Fruit fly (Drosophila melanogaster) whole organism, embryonic: ENCODE results near the gene Tep4.

ENCODE experiments used
- CG1024 ChIP-seq: fragments of 200-800 bp; sonication (Bioruptor generic); IDR thresholded peaks from 2 replicates; pipeline ENCODE4 v1.3.6; 2022; ENCODE audit warnings: missing biosample characterization, missing genetic modification characterization
- CG10654 ChIP-seq: fragments of 200-800 bp; sonication (Bioruptor generic); optimal IDR thresholded peaks from 2 replicates; lab custom pipeline; 2016; ENCODE audit warnings: missing biosample characterization, missing genetic modification characterization
- CG12071 ChIP-seq: fragments of 200-800 bp; sonication (Bioruptor generic); optimal IDR thresholded peaks from 3 replicates; lab custom pipeline; 2018; ENCODE audit warnings: missing biosample characterization, mild to moderate bottlenecking, missing genetic modification characterization
- CG14014 ChIP-seq: fragments of 200-800 bp; sonication (Bioruptor generic); IDR thresholded peaks from 2 replicates; pipeline ENCODE4 v1.3.6; 2022; ENCODE audit warnings: missing biosample characterization, missing genetic modification characterization
- CG14965 ChIP-seq: fragments of 200-800 bp; sonication (Bioruptor generic); optimal IDR thresholded peaks from 2 replicates; lab custom pipeline; 2016; ENCODE audit warnings: missing biosample characterization, missing genetic modification characterization, borderline replicate concordance
- CG30431 ChIP-seq: fragments of 200-800 bp; sonication (Bioruptor generic); optimal IDR thresholded peaks from 2 replicates; lab custom pipeline; 2017; ENCODE audit warnings: missing biosample characterization, missing genetic modification characterization
- CG34376 ChIP-seq: fragments of 200-800 bp; sonication (Bioruptor generic); optimal IDR thresholded peaks from 2 replicates; lab custom pipeline; 2018; ENCODE audit warnings: missing biosample characterization, mild to moderate bottlenecking, missing genetic modification characterization
- CG34422 ChIP-seq: fragments of 200-800 bp; sonication (Bioruptor generic); IDR thresholded peaks from 3 replicates; pipeline ENCODE4 v1.3.6; 2022; ENCODE audit warnings: missing biosample characterization, missing genetic modification characterization
- CG43689 ChIP-seq: fragments of 200-800 bp; sonication (Bioruptor generic); IDR thresholded peaks from 2 replicates; pipeline ENCODE4 v1.3.6; 2022; ENCODE audit warnings: missing biosample characterization, missing genetic modification characterization
- CG6791 ChIP-seq: fragments of 200-800 bp; sonication (Bioruptor generic); IDR thresholded peaks from 3 replicates; pipeline ENCODE4 v1.3.6; 2022; ENCODE audit warnings: missing biosample characterization, missing genetic modification characterization; ENCODE audit not compliant: partially characterized antibody
- CG8290 ChIP-seq, 3 experiments: fragments of 200-800 bp; sonication (Bioruptor generic); optimal IDR thresholded peaks; 2 replicates each; lab custom pipeline; 2016 to 2019; ENCODE audit warnings: missing biosample characterization in 3 of 3, missing genetic modification characterization in 3 of 3, mild to moderate bottlenecking in 2 of 3, moderate library complexity in 1 of 3
- D19A ChIP-seq: fragments of 200-800 bp; optimal IDR thresholded peaks from 3 replicates; lab custom pipeline; 2019; ENCODE audit warnings: missing biosample characterization, mild to moderate bottlenecking, missing genetic modification characterization, moderate library complexity
- Dp ChIP-seq: fragments of 200-800 bp; sonication (Bioruptor generic); optimal IDR thresholded peaks from 2 replicates; lab custom pipeline; 2018; ENCODE audit warnings: missing biosample characterization, mild to moderate bottlenecking, missing genetic modification characterization, moderate library complexity
- Fer1 ChIP-seq: fragments of 200-800 bp; sonication (Bioruptor generic); optimal IDR thresholded peaks from 2 replicates; lab custom pipeline; 2017; ENCODE audit warnings: missing biosample characterization, mild to moderate bottlenecking, missing genetic modification characterization
- HmgD ChIP-seq: fragments of 200-800 bp; sonication (Bioruptor generic); optimal IDR thresholded peaks from 3 replicates; lab custom pipeline; 2016; ENCODE audit warnings: missing biosample characterization, missing genetic modification characterization
- Hmr ChIP-seq: fragments of 200-800 bp; sonication (Bioruptor generic); optimal IDR thresholded peaks from 3 replicates; lab custom pipeline; 2017; ENCODE audit warnings: mild to moderate bottlenecking, missing biosample characterization, missing genetic modification reagents, missing genetic modification characterization
- Hr3 ChIP-seq: fragments of 200-800 bp; sonication (Bioruptor generic); optimal IDR thresholded peaks from 3 replicates; lab custom pipeline; 2016; ENCODE audit warnings: missing biosample characterization, missing genetic modification characterization
- Hr51 ChIP-seq, 2 experiments: fragments of 200-800 bp; sonication (Bioruptor generic); optimal IDR thresholded peaks; 2 replicates in 1 of 2; 3 replicates in 1 of 2; lab custom pipeline; 2016 to 2018; ENCODE audit warnings: missing biosample characterization in 2 of 2, missing genetic modification characterization in 2 of 2, mild to moderate bottlenecking in 1 of 2, moderate library complexity in 1 of 2
- NK7.1 ChIP-seq: fragments of 200-800 bp; sonication (Bioruptor generic); optimal IDR thresholded peaks from 3 replicates; lab custom pipeline; 2016; ENCODE audit warnings: missing biosample characterization, missing genetic modification characterization
- Nf-YA ChIP-seq: fragments of 200-800 bp; sonication (Bioruptor generic); IDR thresholded peaks from 2 replicates; pipeline ENCODE4 v1.3.6; 2022; ENCODE audit warnings: missing biosample characterization, missing genetic modification characterization
- NfI ChIP-seq: fragments of 200-800 bp; sonication (Bioruptor generic); optimal IDR thresholded peaks from 3 replicates; lab custom pipeline; 2018; ENCODE audit warnings: missing biosample characterization, mild to moderate bottlenecking, missing genetic modification characterization, moderate library complexity
- Opbp ChIP-seq: fragments of 200-800 bp; sonication (Bioruptor generic); IDR thresholded peaks from 3 replicates; pipeline ENCODE4 v1.3.6; 2022; ENCODE audit warnings: missing biosample characterization, missing genetic modification characterization; ENCODE audit not compliant: partially characterized antibody
- PHDP ChIP-seq: fragments of 200-800 bp; sonication (Bioruptor generic); optimal IDR thresholded peaks from 3 replicates; lab custom pipeline; 2018; ENCODE audit warnings: missing biosample characterization, mild to moderate bottlenecking, missing genetic modification characterization, moderate library complexity
- Ssrp ChIP-seq: fragments of 200-800 bp; sonication (Bioruptor generic); optimal IDR thresholded peaks from 2 replicates; lab custom pipeline; 2018; ENCODE audit warnings: missing biosample characterization, mild to moderate bottlenecking, missing genetic modification characterization, moderate library complexity
- Trl ChIP-seq, 3 experiments: fragments of >200 bp in 2 of 3; fragments of 200-800 bp in 1 of 3; sonication (Bioruptor generic) in 1 of 3; optimal IDR thresholded peaks; 2 replicates in 1 of 3; 3 replicates in 2 of 3; lab custom pipeline; 2016 to 2017; ENCODE audit warnings: missing biosample characterization in 1 of 3, missing genetic modification characterization in 1 of 3
- YL-1 ChIP-seq: fragments of 200-800 bp; sonication (Bioruptor generic); optimal IDR thresholded peaks from 3 replicates; lab custom pipeline; 2017; ENCODE audit warnings: missing biosample characterization, mild to moderate bottlenecking, missing genetic modification characterization
- cato ChIP-seq: fragments of 200-800 bp; sonication (Bioruptor generic); optimal IDR thresholded peaks from 2 replicates; lab custom pipeline; 2016; ENCODE audit warnings: missing biosample characterization, missing genetic modification characterization, borderline replicate concordance
- chif ChIP-seq, 2 experiments: fragments of 200-800 bp; sonication (Bioruptor generic); optimal IDR thresholded peaks; 3 replicates each; lab custom pipeline; 2016; ENCODE audit warnings: missing biosample characterization in 2 of 2, missing genetic modification characterization in 2 of 2
- emc ChIP-seq: fragments of 200-800 bp; sonication (Bioruptor generic); optimal IDR thresholded peaks from 2 replicates; lab custom pipeline; 2016; ENCODE audit warnings: missing biosample characterization, missing genetic modification characterization
- ham ChIP-seq: fragments of 200-800 bp; sonication (Bioruptor generic); IDR thresholded peaks from 2 replicates; pipeline ENCODE4 v1.3.6; 2022; ENCODE audit warnings: missing biosample characterization, missing genetic modification characterization
- her ChIP-seq: fragments of 200-800 bp; sonication (Bioruptor generic); optimal IDR thresholded peaks from 2 replicates; lab custom pipeline; 2016; ENCODE audit warnings: missing biosample characterization, missing genetic modification characterization
- kah ChIP-seq: fragments of 200-800 bp; sonication (Bioruptor generic); optimal IDR thresholded peaks from 2 replicates; lab custom pipeline; 2018; ENCODE audit warnings: missing biosample characterization, mild to moderate bottlenecking, missing genetic modification characterization
- lola ChIP-seq, 3 experiments: fragments of >200 bp in 2 of 3; fragments of 200-800 bp in 1 of 3; sonication (Bioruptor generic) in 1 of 3; optimal IDR thresholded peaks; 2 replicates each; lab custom pipeline; 2017 to 2019; ENCODE audit warnings: missing biosample characterization in 3 of 3, missing genetic modification characterization in 3 of 3, mild to moderate bottlenecking in 1 of 3, moderate library complexity in 1 of 3
- nerfin-1 ChIP-seq: fragments of 200-800 bp; sonication (Bioruptor generic); optimal IDR thresholded peaks from 3 replicates; lab custom pipeline; 2019; ENCODE audit warnings: missing biosample characterization, mild to moderate bottlenecking, missing genetic modification characterization, moderate library complexity
- nmo ChIP-seq: fragments of 200-800 bp; sonication (Bioruptor generic); optimal IDR thresholded peaks from 2 replicates; lab custom pipeline; 2018; ENCODE audit warnings: missing biosample characterization, mild to moderate bottlenecking, missing genetic modification characterization, moderate library complexity
- pan ChIP-seq, 4 experiments: fragments of >200 bp in 3 of 4; fragments of 200-800 bp in 1 of 4; sonication (Bioruptor generic) in 1 of 4; optimal IDR thresholded peaks in 3 of 4; IDR thresholded peaks in 1 of 4; 2 replicates each; pipeline versions ENCODE4 v1.3.6 to Lab custom; 2017 to 2022; ENCODE audit warnings: missing biosample characterization in 2 of 4, missing genetic modification characterization in 2 of 4, mixed read lengths in 1 of 4
- pros ChIP-seq: fragments of 200-800 bp; sonication (Bioruptor generic); optimal IDR thresholded peaks from 3 replicates; lab custom pipeline; 2019; ENCODE audit warnings: missing biosample characterization, mild to moderate bottlenecking, missing genetic modification characterization, moderate library complexity
- repo ChIP-seq: fragments of 200-800 bp; sonication (Bioruptor generic); optimal IDR thresholded peaks from 2 replicates; lab custom pipeline; 2016; ENCODE audit warnings: missing biosample characterization, missing genetic modification characterization
- rib ChIP-seq: fragments of 200-800 bp; sonication (Bioruptor generic); IDR thresholded peaks from 2 replicates; pipeline ENCODE4 v1.3.6; 2022; ENCODE audit warnings: missing biosample characterization, missing genetic modification characterization
- ro ChIP-seq: fragments of 200-800 bp; sonication (Bioruptor generic); IDR thresholded peaks from 2 replicates; pipeline ENCODE4 v1.3.6; 2022; ENCODE audit warnings: missing biosample characterization, missing genetic modification characterization
- sisA ChIP-seq: fragments of 200-800 bp; sonication (Bioruptor generic); IDR thresholded peaks from 2 replicates; pipeline ENCODE4 v1.3.6; 2022; ENCODE audit warnings: missing biosample characterization, missing genetic modification characterization
- sqz ChIP-seq: fragments of 200-800 bp; sonication (Bioruptor generic); optimal IDR thresholded peaks from 3 replicates; lab custom pipeline; 2018; ENCODE audit warnings: missing biosample characterization, mild to moderate bottlenecking, missing genetic modification characterization
- unpg ChIP-seq: fragments of 200-800 bp; sonication (Bioruptor generic); optimal IDR thresholded peaks from 3 replicates; lab custom pipeline; 2018; ENCODE audit warnings: missing biosample characterization, mild to moderate bottlenecking, missing genetic modification characterization, moderate library complexity

Gene Tep4

dm6 chr2L:19571574-19572495 is 23.5 kb downstream of the Tep4 start (continued):
- TF ChIP-seq Opbp (GFP tag; lab: Robert Waterston, UW) (peak; percentile 40; the same call in 1 of the 3 replicates), emc (no peak), rib (peak; percentile 97), nerfin-1 (peak; percentile 100), Trl (optimal IDR thresholded peaks at IDR 0.05; lab: Kevin White, UChicago) (peak; percentile 87 to 98), Trl (GFP tag; optimal IDR thresholded peaks at IDR 0.05; lab: Kevin White, UChicago) (peak; percentile 28), CG34376 (GFP tag; lab: Kevin White, UChicago) (no peak), Ssrp (tag; lab: Kevin White, UChicago) (peak; percentile 0), CG10654 (no peak), ham (GFP tag; lab: Robert Waterston, UW) (no peak), CG14014 (GFP tag; lab: Robert Waterston, UW) (no peak), nmo (peak; percentile 46), Hr51 (GFP tag; optimal IDR thresholded peaks at IDR 0.05; lab: Kevin White, UChicago) (no peak), HmgD (peak; percentile 16), lola (GFP tag; optimal IDR thresholded peaks at IDR 0.05; lab: Kevin White, UChicago) (peak in 1 of 3 experiments; percentile 66), CG6791 (GFP tag; lab: Robert Waterston, UW) (peak; percentile 50; the same call in 2 of the 3 replicates), chif (GFP tag; optimal IDR thresholded peaks at IDR 0.05; lab: Kevin White, UChicago) (no peak), pros (GFP tag; lab: Kevin White, UChicago) (peak; percentile 79), CG34422 (peak; percentile 38; the same call in 1 of the 3 replicates), cato (GFP tag; lab: Kevin White, UChicago) (no peak), D19A (tag; lab: Kevin White, UChicago) (no peak)

- no peak for TF ChIP-seq sqz
- TF ChIP-seq CG34376 (GFP tag; lab: Kevin White, UChicago): peak; percentile 73
- TF ChIP-seq Nf-YA (GFP tag; lab: Robert Waterston, UW): no peak
- peak; percentile 50 for TF ChIP-seq CG8290 (GFP tag; optimal IDR thresholded peaks at IDR 0.05; lab: Kevin White, UChicago)
- TF ChIP-seq CG8290 (tag; optimal IDR thresholded peaks at IDR 0.05; lab: Kevin White, UChicago): no peak
- peak; percentile 46 for TF ChIP-seq NK7.1 (GFP tag; lab: Kevin White, UChicago)
- no peak for TF ChIP-seq YL-1 (GFP tag; lab: Kevin White, UChicago)
- no peak for TF ChIP-seq Dp (GFP tag; lab: Kevin White, UChicago)
- no peak for TF ChIP-seq kah (GFP tag; lab: Kevin White, UChicago)
- peak; percentile 84 for TF ChIP-seq Fer1 (GFP tag; lab: Kevin White, UChicago)
- no peak for TF ChIP-seq CG1024 (GFP tag; lab: Robert Waterston, UW)
- peak; percentile 56 for TF ChIP-seq Ssrp (tag; lab: Kevin White, UChicago)
- peak; percentile 16 for TF ChIP-seq her (GFP tag; lab: Kevin White, UChicago)
- no peak for TF ChIP-seq CG43689 (GFP tag; lab: Robert Waterston, UW)
- TF ChIP-seq ro (GFP tag; lab: Robert Waterston, UW): no peak
- TF ChIP-seq Hmr (GFP tag; lab: Kevin White, UChicago): peak; percentile 82
- TF ChIP-seq sisA (GFP tag; lab: Robert Waterston, UW): peak; percentile 65
- peak in 1 of 2 experiments; percentile 62 for TF ChIP-seq pan (optimal IDR thresholded peaks at IDR 0.05; lab: Kevin White, UChicago)
- TF ChIP-seq pan (GFP tag; optimal IDR thresholded peaks at IDR 0.05 in 1 of 2, IDR thresholded peaks at IDR 0.05 in 1 of 2): no peak
- no peak for TF ChIP-seq CG30431 (GFP tag; lab: Kevin White, UChicago)
- peak; percentile 35 for TF ChIP-seq CG12071 (GFP tag; lab: Kevin White, UChicago)
- TF ChIP-seq NfI (GFP tag; lab: Kevin White, UChicago): peak; percentile 59
- peak; percentile 62 for TF ChIP-seq unpg (GFP tag; lab: Kevin White, UChicago)
- peak; percentile 61 for TF ChIP-seq Hr3 (GFP tag; lab: Kevin White, UChicago)
- TF ChIP-seq repo (GFP tag; lab: Kevin White, UChicago): no peak
- TF ChIP-seq PHDP (tag; lab: Kevin White, UChicago): peak; percentile 78
- TF ChIP-seq CG14965: no peak
These were observed 24.4 kb downstream of the Tep4 start for dm6 chr2L:19572496-19573317.
